Fruit fly (Drosophila melanogaster): ENCODE data around the gene hry.

hry gene

DNA sequence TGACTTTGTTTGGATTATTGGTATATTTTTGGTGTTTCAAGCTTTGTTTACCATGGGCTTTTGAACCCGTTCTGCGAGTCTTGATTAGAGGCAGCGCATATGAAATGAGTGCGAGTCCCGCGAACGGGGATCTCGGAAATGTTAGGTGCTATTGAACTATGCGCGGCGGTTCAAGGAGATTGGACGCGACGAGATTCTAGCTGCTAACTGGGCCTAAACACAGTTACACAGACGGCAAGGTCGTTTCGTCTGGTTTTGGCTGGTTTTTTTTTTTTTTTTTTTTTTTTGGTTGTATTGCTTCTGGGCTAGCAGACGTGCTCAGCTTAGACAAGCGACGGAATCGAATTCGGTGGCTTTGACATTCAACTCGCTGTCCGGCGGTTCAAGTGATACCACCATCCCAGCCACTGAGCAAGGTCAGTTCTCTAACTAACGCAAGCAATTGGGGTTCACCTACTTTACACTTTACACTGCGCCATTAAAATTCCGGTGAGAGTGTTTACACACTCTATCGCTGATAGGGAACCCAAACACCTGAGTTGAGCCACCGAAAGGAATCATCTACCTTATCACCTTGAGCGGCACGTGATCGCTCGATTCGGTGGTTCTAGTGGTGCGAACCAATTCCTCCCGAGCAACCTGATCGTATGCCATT is 6.5 kb downstream of the hry start:
- TF ChIP-seq kay (GFP tag; ENCODE audit: borderline replicate concordance) (no peak), Hr96 (GFP tag; optimal IDR thresholded peaks at IDR 0.05) (no peak), tj (GFP tag; optimal IDR thresholded peaks at IDR 0.05) (no peak), CG7101 (tag; optimal IDR thresholded peaks at IDR 0.05) (no peak), cnc (optimal IDR thresholded peaks at IDR 0.05) (no peak), Crg-1 (GFP tag; optimal IDR thresholded peaks at IDR 0.05) (no peak), toe (GFP tag; optimal IDR thresholded peaks at IDR 0.05) (no peak)

DNA sequence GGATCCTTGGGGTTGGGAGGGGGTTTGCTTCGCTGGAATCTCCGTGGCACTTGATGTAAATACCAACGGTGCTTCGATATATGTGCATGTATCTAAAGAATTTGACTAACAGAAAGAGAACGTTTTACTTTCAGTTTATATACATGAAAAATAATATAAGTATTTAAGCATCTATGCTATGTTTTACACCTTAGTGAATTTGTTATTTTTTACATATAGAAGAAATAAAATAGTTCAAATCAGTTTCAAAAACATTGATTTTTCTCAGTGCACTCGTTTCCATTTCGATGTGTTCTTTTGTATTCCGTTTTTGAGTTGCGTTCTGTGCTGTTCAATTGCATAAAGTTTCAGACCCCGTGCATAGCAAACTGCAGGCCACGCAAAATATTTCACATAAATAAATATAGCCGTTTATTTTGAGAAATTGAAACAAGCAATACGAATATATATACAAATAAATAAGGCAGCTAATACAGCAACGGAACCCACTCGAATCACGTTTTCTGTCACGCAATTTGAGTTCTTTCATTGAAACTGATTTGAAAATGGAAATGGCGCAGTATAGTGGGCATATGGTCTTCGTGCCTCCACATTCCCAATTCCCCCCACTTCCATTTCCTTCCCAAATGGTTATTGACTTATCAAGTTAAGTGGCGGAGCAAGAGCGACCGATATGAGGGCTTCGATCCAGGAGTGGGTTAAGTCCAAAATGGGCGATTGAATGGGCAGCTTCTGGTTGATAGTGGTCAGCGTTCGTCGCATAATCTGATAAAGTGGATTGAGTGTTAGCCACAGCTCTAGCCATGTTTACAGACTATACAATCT is 7.2 kb downstream of the hry start:
- TF ChIP-seq kay (GFP tag; ENCODE audit: borderline replicate concordance) (peak; percentile 76), toe (GFP tag; optimal IDR thresholded peaks at IDR 0.05) (no peak), CG12768 (GFP tag; optimal IDR thresholded peaks at IDR 0.05) (no peak), CG14711 (tag; optimal IDR thresholded peaks at IDR 0.05) (peak; percentile 38), cnc (optimal IDR thresholded peaks at IDR 0.05) (no peak), CG1620 (GFP tag; optimal IDR thresholded peaks at IDR 0.05) (no peak), bab1 (GFP tag; optimal IDR thresholded peaks at IDR 0.05) (peak; percentile 11), pad (GFP tag; optimal IDR thresholded peaks at IDR 0.05) (no peak), Clk (GFP tag; optimal IDR thresholded peaks at IDR 0.05) (no peak), Mnt (GFP tag; optimal IDR thresholded peaks at IDR 0.05) (peak; percentile 7), CG7045 (GFP tag; optimal IDR thresholded peaks at IDR 0.05) (no peak), Crg-1 (GFP tag; optimal IDR thresholded peaks at IDR 0.05) (peak; percentile 52), CG7101 (tag; optimal IDR thresholded peaks at IDR 0.05) (peak; percentile 13), CG33017 (tag; optimal IDR thresholded peaks at IDR 0.05) (no peak), tj (GFP tag; optimal IDR thresholded peaks at IDR 0.05) (peak; percentile 81), CG11617 (GFP tag; optimal IDR thresholded peaks at IDR 0.05) (peak; percentile 27), cic (GFP tag; optimal IDR thresholded peaks at IDR 0.05) (peak; percentile 55), CG5204 (GFP tag; optimal IDR thresholded peaks at IDR 0.05) (no peak), Hr96 (GFP tag; optimal IDR thresholded peaks at IDR 0.05) (no peak), ovo (GFP tag; optimal IDR thresholded peaks at IDR 0.05) (no peak)

DNA sequence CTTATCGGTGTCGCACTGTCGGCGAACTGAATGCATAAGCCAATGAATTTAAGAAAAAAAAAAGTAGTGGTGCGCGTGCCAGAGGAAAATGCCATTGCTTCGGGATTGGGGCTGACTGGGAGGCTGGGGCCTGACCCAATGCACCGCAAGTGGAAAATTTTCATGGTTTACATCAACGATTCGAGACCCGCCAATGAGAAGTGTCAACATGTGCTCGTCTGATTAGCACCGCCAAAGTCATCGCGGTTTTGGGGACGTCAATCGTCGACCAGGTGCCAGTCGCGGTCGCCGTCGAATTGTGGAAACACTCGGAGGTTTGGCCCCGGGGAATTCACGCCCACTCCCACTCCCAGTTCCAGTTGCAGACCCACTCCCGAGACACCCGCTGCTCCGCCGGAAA is 8.2 kb downstream of the hry start:
- no peak for TF ChIP-seq CG11617 (GFP tag; optimal IDR thresholded peaks at IDR 0.05)
- TF ChIP-seq CG33017 (tag; optimal IDR thresholded peaks at IDR 0.05), result no peak
- TF ChIP-seq cnc (optimal IDR thresholded peaks at IDR 0.05), result no peak
- no peak for TF ChIP-seq CG14711 (tag; optimal IDR thresholded peaks at IDR 0.05)
- TF ChIP-seq bab1 (GFP tag; optimal IDR thresholded peaks at IDR 0.05), result no peak
- no peak for TF ChIP-seq CG1620 (GFP tag; optimal IDR thresholded peaks at IDR 0.05)
- TF ChIP-seq Hr96 (GFP tag; optimal IDR thresholded peaks at IDR 0.05), result no peak
- no peak for TF ChIP-seq Clk (GFP tag; optimal IDR thresholded peaks at IDR 0.05)
- TF ChIP-seq ovo (GFP tag; optimal IDR thresholded peaks at IDR 0.05), result no peak
- TF ChIP-seq toe (GFP tag; optimal IDR thresholded peaks at IDR 0.05), result no peak
- no peak for TF ChIP-seq CG7101 (tag; optimal IDR thresholded peaks at IDR 0.05)
- TF ChIP-seq CG12768 (GFP tag; optimal IDR thresholded peaks at IDR 0.05), result no peak
- TF ChIP-seq tj (GFP tag; optimal IDR thresholded peaks at IDR 0.05), result no peak
- TF ChIP-seq CG5204 (GFP tag; optimal IDR thresholded peaks at IDR 0.05), result no peak
- TF ChIP-seq cic (GFP tag; optimal IDR thresholded peaks at IDR 0.05), result no peak
- no peak for TF ChIP-seq Mnt (GFP tag; optimal IDR thresholded peaks at IDR 0.05)
- no peak for TF ChIP-seq pad (GFP tag; optimal IDR thresholded peaks at IDR 0.05)
- TF ChIP-seq kay (GFP tag; ENCODE audit: borderline replicate concordance), result no peak

DNA sequence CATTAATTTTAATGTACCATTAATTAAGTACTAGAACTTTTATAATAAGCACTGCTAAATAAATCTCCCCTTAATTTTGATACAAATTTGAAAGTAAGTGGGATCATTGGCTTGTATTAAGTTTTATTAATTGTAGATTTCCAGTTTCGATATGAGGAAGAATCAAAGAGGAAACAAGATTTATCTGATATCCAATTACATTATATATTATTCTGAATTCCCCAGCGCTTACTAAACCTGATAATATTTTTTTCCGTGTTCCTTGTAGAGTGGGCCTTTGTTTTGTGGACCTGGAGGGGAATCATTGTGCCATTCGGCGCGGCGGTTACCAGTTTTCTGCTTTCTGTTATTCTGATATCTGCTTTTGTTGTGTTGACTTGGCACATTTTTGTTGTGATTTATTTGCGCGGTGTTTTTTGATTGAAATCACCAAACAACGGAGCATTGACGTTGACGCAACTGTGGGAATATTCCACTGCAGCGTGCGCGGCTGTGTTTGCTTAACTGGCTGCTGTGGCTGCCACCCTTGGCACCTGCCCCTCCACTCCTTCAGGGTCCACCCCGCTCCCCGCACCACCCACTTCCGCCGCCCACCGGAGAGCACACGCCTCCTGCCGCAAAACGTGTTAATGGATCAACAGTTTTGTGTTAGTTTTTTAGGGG is 9.0 kb downstream of the hry start:
- TF ChIP-seq tj (GFP tag; optimal IDR thresholded peaks at IDR 0.05), result peak; percentile 67
- peak; percentile 65 for TF ChIP-seq ovo (GFP tag; optimal IDR thresholded peaks at IDR 0.05)
- no peak for TF ChIP-seq CG33017 (tag; optimal IDR thresholded peaks at IDR 0.05)

dm6 chr3L:8686646-8687045 is 11.1 kb downstream of the hry start:
- TF ChIP-seq cnc (optimal IDR thresholded peaks at IDR 0.05) (no peak), CG12768 (GFP tag; optimal IDR thresholded peaks at IDR 0.05) (no peak), CG11617 (GFP tag; optimal IDR thresholded peaks at IDR 0.05) (no peak), ovo (GFP tag; optimal IDR thresholded peaks at IDR 0.05) (no peak), bab1 (GFP tag; optimal IDR thresholded peaks at IDR 0.05) (no peak)

DNA sequence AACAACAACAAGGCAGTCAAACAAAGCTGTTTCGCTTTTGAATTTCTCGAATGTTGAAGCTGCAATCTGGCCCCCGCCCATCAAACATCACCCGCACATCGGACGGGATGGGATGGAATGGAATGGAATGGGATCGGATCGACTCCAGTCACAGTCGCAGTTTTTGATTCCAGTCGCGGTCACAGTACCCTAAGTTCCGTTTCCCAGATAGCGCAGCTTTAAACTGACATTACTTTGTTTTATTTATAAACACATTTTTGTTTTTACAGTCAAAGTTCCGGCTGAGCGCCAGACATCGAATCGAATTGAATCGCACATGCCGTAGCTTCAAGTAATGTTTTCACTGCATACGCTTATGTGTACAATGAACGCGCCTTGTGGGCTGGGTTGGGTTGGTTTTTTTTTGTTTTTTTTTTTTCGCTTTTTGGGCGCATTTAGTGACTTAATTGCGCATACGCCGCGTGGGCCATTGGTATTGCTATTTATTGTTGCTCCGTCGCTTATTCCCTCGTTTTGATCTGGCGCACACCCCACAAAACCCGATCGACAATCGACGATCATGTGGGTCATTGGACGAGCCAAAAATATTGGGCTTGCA is 13.2 kb downstream of the hry start:
- no peak for TF ChIP-seq Clk (GFP tag; optimal IDR thresholded peaks at IDR 0.05)
- TF ChIP-seq CG12768 (GFP tag; optimal IDR thresholded peaks at IDR 0.05), result no peak
- peak; percentile 12 for TF ChIP-seq bab1 (GFP tag; optimal IDR thresholded peaks at IDR 0.05)
